Worm (Caenorhabditis elegans) whole organism, mixed stage, embryonic: ENCODE results near the gene C47A4.1.

Experiments
- M03D4.4 ChIP-seq: sonication (generic microtip); optimal IDR thresholded peaks from 2 replicates; lab custom pipeline; 2017; ENCODE audit warnings: mild to moderate bottlenecking, missing genetic modification characterization, missing compliant biosample characterization
- bed-3 ChIP-seq: fragments of 200-800 bp; sonication (Bioruptor generic); optimal IDR thresholded peaks from 3 replicates; lab custom pipeline; 2018; ENCODE audit warnings: mild to moderate bottlenecking, missing genetic modification characterization, moderate library complexity, missing compliant biosample characterization
- blmp-1 ChIP-seq: fragments of 150-350 bp; optimal IDR thresholded peaks from 2 replicates; lab custom pipeline; 2014; ENCODE audit warnings: missing biosample characterization, missing genetic modification characterization
- ceh-39 ChIP-seq: fragments of 150-350 bp; optimal IDR thresholded peaks from 2 replicates; lab custom pipeline; 2014; ENCODE audit warnings: missing biosample characterization, missing genetic modification characterization
- ceh-43 ChIP-seq: fragments of 200-800 bp; sonication (Bioruptor generic); optimal IDR thresholded peaks from 2 replicates; lab custom pipeline; 2018; ENCODE audit warnings: mild to moderate bottlenecking, missing genetic modification characterization, moderate library complexity, missing compliant biosample characterization
- ceh-83 ChIP-seq: fragments of 200-800 bp; sonication (Bioruptor generic); optimal IDR thresholded peaks from 2 replicates; lab custom pipeline; 2018; ENCODE audit warnings: mild to moderate bottlenecking, missing genetic modification characterization, missing compliant biosample characterization
- ces-1 ChIP-seq: fragments of 150-350 bp; optimal IDR thresholded peaks from 2 replicates; lab custom pipeline; 2014; ENCODE audit warnings: missing biosample characterization, missing genetic modification reagents, missing genetic modification characterization
- cnd-1 ChIP-seq: fragments of 200-800 bp; sonication (Bioruptor generic); optimal IDR thresholded peaks from 2 replicates; lab custom pipeline; 2018; ENCODE audit warnings: mild to moderate bottlenecking, missing genetic modification characterization, missing compliant biosample characterization
- drap-1 ChIP-seq: fragments of 200-800 bp; sonication (Bioruptor generic); optimal IDR thresholded peaks from 3 replicates; lab custom pipeline; 2018; ENCODE audit warnings: mild to moderate bottlenecking, missing genetic modification characterization, missing compliant biosample characterization
- elt-1 ChIP-seq: sonication (generic microtip); optimal IDR thresholded peaks from 2 replicates; lab custom pipeline; 2017; ENCODE audit warnings: missing genetic modification characterization, mild to moderate bottlenecking, missing compliant biosample characterization, antibody characterized with exemption, moderate library complexity, borderline replicate concordance; ENCODE audit not compliant: insufficient read depth
- flh-1 ChIP-seq: fragments of 200-800 bp; sonication (Bioruptor generic); optimal IDR thresholded peaks from 2 replicates; lab custom pipeline; 2018; ENCODE audit warnings: mild to moderate bottlenecking, missing genetic modification characterization, moderate library complexity, missing compliant biosample characterization
- ham-2 ChIP-seq: fragments of 200-800 bp; sonication (Bioruptor generic); optimal IDR thresholded peaks from 2 replicates; lab custom pipeline; 2018; ENCODE audit warnings: mild to moderate bottlenecking, missing genetic modification characterization, missing compliant biosample characterization
- hlh-1 ChIP-seq: fragments of 150-350 bp; optimal IDR thresholded peaks from 2 replicates; lab custom pipeline; 2014; ENCODE audit warnings: missing biosample characterization, missing genetic modification reagents, missing genetic modification characterization
- lin-13 ChIP-seq: fragments of 150-350 bp; optimal IDR thresholded peaks from 2 replicates; lab custom pipeline; 2014; ENCODE audit warnings: missing biosample characterization, missing genetic modification characterization
- mab-5 ChIP-seq: fragments of 150-350 bp; optimal IDR thresholded peaks from 2 replicates; lab custom pipeline; 2014; ENCODE audit warnings: missing biosample characterization, missing genetic modification characterization
- mep-1 ChIP-seq: fragments of 150-350 bp; optimal IDR thresholded peaks from 2 replicates; lab custom pipeline; 2017; ENCODE audit warnings: missing biosample characterization, missing genetic modification reagents, missing genetic modification characterization, inconsistent platforms
- mls-2 ChIP-seq: sonication (generic microtip); optimal IDR thresholded peaks from 2 replicates; lab custom pipeline; 2016; ENCODE audit warnings: mild to moderate bottlenecking, missing genetic modification characterization, moderate library complexity, missing compliant biosample characterization
- nhr-12 ChIP-seq: fragments of 150-350 bp; optimal IDR thresholded peaks from 2 replicates; lab custom pipeline; 2014; ENCODE audit warnings: missing biosample characterization, missing genetic modification characterization
- nhr-2 ChIP-seq: fragments of 150-350 bp; optimal IDR thresholded peaks from 2 replicates; lab custom pipeline; 2014; ENCODE audit warnings: missing biosample characterization, missing genetic modification characterization
- nhr-237 ChIP-seq: fragments of 150-350 bp; optimal IDR thresholded peaks from 2 replicates; lab custom pipeline; 2014; ENCODE audit warnings: missing biosample characterization, missing genetic modification characterization
- nhr-28 ChIP-seq: fragments of 150-350 bp; optimal IDR thresholded peaks from 2 replicates; lab custom pipeline; 2014; ENCODE audit warnings: missing biosample characterization, missing genetic modification characterization
- pha-4 ChIP-seq: fragments of 150-350 bp; optimal IDR thresholded peaks from 2 replicates; lab custom pipeline; 2018; ENCODE audit warnings: missing biosample characterization, missing genetic modification reagents, missing genetic modification characterization
- sem-2 ChIP-seq: fragments of 200-800 bp; sonication (Bioruptor generic); optimal IDR thresholded peaks from 2 replicates; lab custom pipeline; 2018; ENCODE audit warnings: mild to moderate bottlenecking, missing genetic modification characterization, missing compliant biosample characterization
- snpc-4 ChIP-seq: fragments of 150-350 bp; optimal IDR thresholded peaks from 2 replicates; lab custom pipeline; 2014; ENCODE audit warnings: missing biosample characterization, missing genetic modification characterization
- sptf-1 ChIP-seq: sonication (generic microtip); optimal IDR thresholded peaks from 2 replicates; lab custom pipeline; 2017; ENCODE audit warnings: mild to moderate bottlenecking, missing genetic modification characterization, moderate library complexity, missing compliant biosample characterization
- tbx-8 ChIP-seq: fragments of 200-800 bp; sonication (Bioruptor generic); optimal IDR thresholded peaks from 2 replicates; lab custom pipeline; 2018; ENCODE audit warnings: mild to moderate bottlenecking, missing genetic modification characterization, moderate library complexity, missing compliant biosample characterization
- unc-120 ChIP-seq: sonication (generic microtip); optimal IDR thresholded peaks from 2 replicates; lab custom pipeline; 2017; ENCODE audit warnings: missing genetic modification characterization, missing compliant biosample characterization; ENCODE audit not compliant: poor library complexity, severe bottlenecking
- unc-39 ChIP-seq: fragments of 150-350 bp; optimal IDR thresholded peaks from 2 replicates; lab custom pipeline; 2014; ENCODE audit warnings: missing biosample characterization, missing genetic modification characterization
- unc-62 ChIP-seq: fragments of 150-350 bp; optimal IDR thresholded peaks from 2 replicates; lab custom pipeline; 2014; ENCODE audit warnings: missing biosample characterization, missing genetic modification reagents, missing genetic modification characterization
- ztf-11 ChIP-seq: fragments of 150-350 bp; optimal IDR thresholded peaks from 2 replicates; lab custom pipeline; 2014; ENCODE audit warnings: missing biosample characterization, missing genetic modification characterization

Gene C47A4.1

ce11 chrIV:13748798-13749197 is 32.6 kb upstream of the C47A4.1 start:
- TF ChIP-seq hlh-1 (peak; percentile 45), bed-3 (GFP tag; lab: Kevin White, UChicago) (no peak), ces-1 (GFP tag; lab: Kevin White, UChicago) (no peak), snpc-4 (tag; lab: Kevin White, UChicago) (no peak), lin-13 (no peak), ztf-11 (tag; lab: Kevin White, UChicago) (no peak), cnd-1 (tag; lab: Kevin White, UChicago) (no peak), mep-1 (tag; lab: Kevin White, UChicago) (no peak), nhr-237 (tag; lab: Kevin White, UChicago) (no peak), unc-120 (tag; lab: Kevin White, UChicago) (peak; percentile 8), sem-2 (no peak), sptf-1 (tag; lab: Kevin White, UChicago) (no peak), elt-1 (tag; lab: Kevin White, UChicago) (no peak), tbx-8 (no peak)

- TF ChIP-seq mep-1 (tag; lab: Kevin White, UChicago) (no peak), ces-1 (GFP tag; lab: Kevin White, UChicago) (no peak), lin-13 (no peak), ztf-11 (tag; lab: Kevin White, UChicago) (no peak), tbx-8 (no peak), flh-1 (GFP tag; lab: Kevin White, UChicago) (no peak), elt-1 (tag; lab: Kevin White, UChicago) (no peak), unc-62 (GFP tag; lab: Kevin White, UChicago) (no peak), bed-3 (GFP tag; lab: Kevin White, UChicago) (no peak), nhr-237 (tag; lab: Kevin White, UChicago) (no peak), blmp-1 (tag; lab: Kevin White, UChicago) (no peak), ceh-39 (no peak), drap-1 (GFP tag; lab: Kevin White, UChicago) (no peak), M03D4.4 (tag; lab: Kevin White, UChicago) (no peak), pha-4 (no peak)
Measured at ce11 chrIV:13745409-13745808, 29.2 kb upstream of the C47A4.1 start, which contains the start of gene C47A4.5. Gene C47A4.5 (plus strand): TSS chrIV:13745709.

- no peak for TF ChIP-seq lin-13
- TF ChIP-seq mab-5 (tag; lab: Kevin White, UChicago), result no peak
- no peak for TF ChIP-seq unc-62 (GFP tag; lab: Kevin White, UChicago)
- TF ChIP-seq sem-2, result no peak
- no peak for TF ChIP-seq tbx-8
- TF ChIP-seq ceh-43 (GFP tag; lab: Kevin White, UChicago), result no peak
- no peak for TF ChIP-seq elt-1 (tag; lab: Kevin White, UChicago)
- no peak for TF ChIP-seq unc-120 (tag; lab: Kevin White, UChicago)
- no peak for TF ChIP-seq snpc-4 (tag; lab: Kevin White, UChicago)
- TF ChIP-seq mls-2 (tag; lab: Kevin White, UChicago), result no peak
Measured at ce11 chrIV:13742244-13742643, 26.1 kb upstream of the C47A4.1 start, which contains the start of gene C47A4.3. Gene C47A4.3 (minus strand): TSS chrIV:13742344.

DNA sequence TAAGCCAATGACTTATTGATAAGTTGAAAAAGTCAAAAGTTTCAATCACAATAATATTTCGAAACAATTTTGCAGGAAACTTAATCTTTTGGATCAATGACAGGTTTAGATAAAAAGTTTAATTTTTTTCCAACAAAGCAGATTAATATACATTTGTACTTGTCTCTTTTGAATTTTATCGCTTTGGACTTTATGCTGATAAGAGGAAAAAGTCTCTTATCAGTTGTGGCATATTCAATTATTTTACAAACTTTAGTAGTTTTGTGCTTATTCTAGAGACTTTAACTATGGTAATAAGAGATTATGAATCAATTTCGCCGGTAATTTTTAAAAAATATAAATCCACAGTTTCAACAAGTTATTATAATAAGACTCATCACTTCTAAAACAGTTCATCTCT is 11.7 kb upstream of the C47A4.1 start:
- no peak for TF ChIP-seq elt-1 (tag; lab: Kevin White, UChicago)

ce11 chrIV:13726630-13727029 is 10.5 kb upstream of the C47A4.1 start, which contains the start of gene ent-4:
Gene ent-4 (plus strand): TSS chrIV:13726930.
- no peak for TF ChIP-seq unc-39 (tag; lab: Kevin White, UChicago)
- TF ChIP-seq nhr-12, result no peak
- no peak for TF ChIP-seq unc-62 (GFP tag; lab: Kevin White, UChicago)
- no peak for TF ChIP-seq unc-120 (tag; lab: Kevin White, UChicago)
- TF ChIP-seq M03D4.4 (tag; lab: Kevin White, UChicago), result no peak
- no peak for TF ChIP-seq ham-2
- no peak for TF ChIP-seq nhr-28 (tag; lab: Kevin White, UChicago)
- no peak for TF ChIP-seq nhr-2 (tag; lab: Kevin White, UChicago)
- TF ChIP-seq sem-2, result no peak
- TF ChIP-seq ceh-39, result no peak
- no peak for TF ChIP-seq ces-1 (GFP tag; lab: Kevin White, UChicago)
- TF ChIP-seq blmp-1 (tag; lab: Kevin White, UChicago), result no peak
- TF ChIP-seq ceh-83 (GFP tag; lab: Kevin White, UChicago), result no peak
- TF ChIP-seq elt-1 (tag; lab: Kevin White, UChicago), result no peak
- TF ChIP-seq sptf-1 (tag; lab: Kevin White, UChicago), result no peak
- no peak for TF ChIP-seq pha-4
- no peak for TF ChIP-seq mab-5 (tag; lab: Kevin White, UChicago)
- TF ChIP-seq lin-13, result no peak
